Worm (Caenorhabditis elegans): ENCODE data around the gene R166.3.
A peak's percentile ranks its signal among the peaks of the same experiment; 100 is the strongest.

DNA sequence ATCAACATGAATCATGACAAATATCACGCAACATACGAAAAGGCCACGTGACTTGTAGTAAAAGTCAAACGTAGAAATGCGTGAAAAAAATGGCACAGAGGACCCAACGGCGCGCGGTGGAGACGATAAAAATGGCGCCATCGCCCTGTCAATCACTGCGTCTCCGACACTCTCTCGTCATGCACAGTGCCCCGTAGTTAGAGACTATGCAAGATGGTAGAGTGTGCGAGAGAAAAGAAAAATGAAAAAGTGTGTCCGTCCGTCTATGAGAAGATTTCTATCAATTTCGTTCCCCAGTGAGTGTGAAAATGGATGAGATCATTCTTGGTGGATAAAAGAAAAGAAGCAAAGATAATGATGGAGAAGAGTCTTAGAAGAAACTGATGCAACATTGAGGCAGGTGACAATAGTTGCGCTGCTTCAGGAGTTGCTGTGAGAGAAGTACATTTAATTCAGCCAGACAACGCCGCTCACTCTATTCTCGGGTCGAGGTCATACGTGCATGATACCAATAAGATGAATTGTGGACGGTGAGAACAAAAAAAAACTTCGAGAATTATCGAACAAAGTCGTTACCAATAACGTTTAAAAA lies 16.4 kb upstream of the R166.3 start:
- no peak for TF ChIP-seq tab-1 (GFP tag; IDR thresholded peaks at IDR 0.05)
- TF ChIP-seq ztf-29 (GFP tag; IDR thresholded peaks at IDR 0.05), result no peak
- no peak for TF ChIP-seq klf-2 (GFP tag; conservative IDR thresholded peaks at IDR 0.05)
- 0 out of 2 replicates have a peak, but pooled peaks have one; percentile 6 for TF ChIP-seq flt-1 (GFP tag; IDR thresholded peaks at IDR 0.05)
- no peak for TF ChIP-seq ref-1 (GFP tag; conservative IDR thresholded peaks at IDR 0.05)
- TF ChIP-seq T22C8.4 (GFP tag; IDR thresholded peaks at IDR 0.05), result no peak
- TF ChIP-seq ztf-23 (GFP tag; IDR thresholded peaks at IDR 0.05), result no peak
- no peak for TF ChIP-seq med-1 (GFP tag; optimal IDR thresholded peaks at IDR 0.05; ENCODE audit: insufficient read depth)
- TF ChIP-seq cog-1 (tag; optimal IDR thresholded peaks at IDR 0.05), result no peak
